Worm (Caenorhabditis elegans): ENCODE data around the gene xpf-1.

The xpf-1 gene

ce11 chrII:11721604-11722003, 25.6 kb downstream of the xpf-1 start:
- no peak for TF ChIP-seq ref-1 (GFP tag; conservative IDR thresholded peaks at IDR 0.05)
- no peak for TF ChIP-seq klf-2 (GFP tag; conservative IDR thresholded peaks at IDR 0.05)
- 0 out of 2 replicates have a peak, but pooled peaks have one; percentile 24 for TF ChIP-seq tab-1 (GFP tag; IDR thresholded peaks at IDR 0.05)
- TF ChIP-seq ztf-23 (GFP tag; IDR thresholded peaks at IDR 0.05), result no peak

ce11 chrII:11722164-11722563, 26.2 kb downstream of the xpf-1 start:
- no peak for TF ChIP-seq flt-1 (GFP tag; IDR thresholded peaks at IDR 0.05)
- no peak for TF ChIP-seq tab-1 (GFP tag; IDR thresholded peaks at IDR 0.05)
- TF ChIP-seq klf-2 (GFP tag; conservative IDR thresholded peaks at IDR 0.05), result no peak
- TF ChIP-seq T22C8.4 (GFP tag; IDR thresholded peaks at IDR 0.05), result no peak
- TF ChIP-seq cog-1 (tag; optimal IDR thresholded peaks at IDR 0.05), result no peak
- TF ChIP-seq med-1 (GFP tag; optimal IDR thresholded peaks at IDR 0.05; ENCODE audit: insufficient read depth), result no peak
- TF ChIP-seq ref-1 (GFP tag; conservative IDR thresholded peaks at IDR 0.05), result no peak
- no peak for TF ChIP-seq ztf-23 (GFP tag; IDR thresholded peaks at IDR 0.05)
- TF ChIP-seq ztf-29 (GFP tag; IDR thresholded peaks at IDR 0.05), result no peak

- no peak for TF ChIP-seq tab-1 (GFP tag; IDR thresholded peaks at IDR 0.05)
- TF ChIP-seq cog-1 (tag; optimal IDR thresholded peaks at IDR 0.05), result no peak
- no peak for TF ChIP-seq ref-1 (GFP tag; conservative IDR thresholded peaks at IDR 0.05)
These were observed 27.9 kb downstream of the xpf-1 start, which contains the start of gene ldh-1 for ce11 chrII:11723904-11724303. Gene ldh-1, plus strand, starts transcription at chrII:11724204.

- TF ChIP-seq ref-1 (GFP tag; conservative IDR thresholded peaks at IDR 0.05) (no peak), tab-1 (GFP tag; IDR thresholded peaks at IDR 0.05) (no peak), med-1 (GFP tag; optimal IDR thresholded peaks at IDR 0.05; ENCODE audit: insufficient read depth) (no peak), T22C8.4 (GFP tag; IDR thresholded peaks at IDR 0.05) (no peak), klf-2 (GFP tag; conservative IDR thresholded peaks at IDR 0.05) (no peak), cog-1 (tag; optimal IDR thresholded peaks at IDR 0.05) (no peak), ztf-29 (GFP tag; IDR thresholded peaks at IDR 0.05) (no peak), flt-1 (GFP tag; IDR thresholded peaks at IDR 0.05) (no peak), ztf-23 (GFP tag; IDR thresholded peaks at IDR 0.05) (no peak)
These were observed 28.4 kb downstream of the xpf-1 start for ce11 chrII:11724362-11724761.

DNA sequence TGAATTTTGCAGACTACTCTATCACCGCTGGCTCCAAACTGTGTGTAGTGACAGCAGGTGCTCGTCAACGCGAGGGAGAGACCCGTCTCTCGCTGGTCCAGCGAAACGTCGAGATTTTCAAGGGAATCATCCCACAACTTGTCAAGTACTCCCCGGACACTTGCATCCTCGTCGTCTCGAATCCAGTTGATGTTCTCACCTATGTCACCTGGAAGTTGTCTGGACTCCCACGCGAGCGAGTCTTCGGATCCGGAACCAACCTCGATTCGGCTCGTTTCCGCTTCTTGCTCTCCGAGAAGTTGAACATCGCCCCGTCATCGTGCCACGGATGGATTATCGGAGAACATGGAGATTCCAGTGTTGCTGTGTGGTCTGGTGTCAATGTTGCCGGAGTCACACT, 29.6 kb downstream of the xpf-1 start:
- TF ChIP-seq ztf-29 (GFP tag; IDR thresholded peaks at IDR 0.05) (no peak), flt-1 (GFP tag; IDR thresholded peaks at IDR 0.05) (no peak), tab-1 (GFP tag; IDR thresholded peaks at IDR 0.05) (no peak), ref-1 (GFP tag; conservative IDR thresholded peaks at IDR 0.05) (no peak), ztf-23 (GFP tag; IDR thresholded peaks at IDR 0.05) (no peak), med-1 (GFP tag; optimal IDR thresholded peaks at IDR 0.05; ENCODE audit: insufficient read depth) (no peak), klf-2 (GFP tag; conservative IDR thresholded peaks at IDR 0.05) (no peak), T22C8.4 (GFP tag; IDR thresholded peaks at IDR 0.05) (no peak), cog-1 (tag; optimal IDR thresholded peaks at IDR 0.05) (no peak)

ce11 chrII:11726470-11727106, 30.6 kb downstream of the xpf-1 start, which contains the start of gene F13D12.5:
Gene F13D12.5, plus strand, starts transcription at chrII:11726814.
- TF ChIP-seq med-1 (GFP tag; optimal IDR thresholded peaks at IDR 0.05; ENCODE audit: insufficient read depth) (no peak), ztf-23 (GFP tag; IDR thresholded peaks at IDR 0.05) (no peak), tab-1 (GFP tag; IDR thresholded peaks at IDR 0.05) (no peak), T22C8.4 (GFP tag; IDR thresholded peaks at IDR 0.05) (no peak), ztf-29 (GFP tag; IDR thresholded peaks at IDR 0.05) (no peak), klf-2 (GFP tag; conservative IDR thresholded peaks at IDR 0.05) (no peak), ref-1 (GFP tag; conservative IDR thresholded peaks at IDR 0.05) (no peak), flt-1 (GFP tag; IDR thresholded peaks at IDR 0.05) (no peak), cog-1 (tag; optimal IDR thresholded peaks at IDR 0.05) (no peak)

- no peak for TF ChIP-seq ztf-23 (GFP tag; IDR thresholded peaks at IDR 0.05)
- TF ChIP-seq cog-1 (tag; optimal IDR thresholded peaks at IDR 0.05), result no peak
- TF ChIP-seq ztf-29 (GFP tag; IDR thresholded peaks at IDR 0.05), result no peak
- TF ChIP-seq T22C8.4 (GFP tag; IDR thresholded peaks at IDR 0.05), result no peak
- TF ChIP-seq ref-1 (GFP tag; conservative IDR thresholded peaks at IDR 0.05), result no peak
- no peak for TF ChIP-seq klf-2 (GFP tag; conservative IDR thresholded peaks at IDR 0.05)
- no peak for TF ChIP-seq flt-1 (GFP tag; IDR thresholded peaks at IDR 0.05)
- TF ChIP-seq med-1 (GFP tag; optimal IDR thresholded peaks at IDR 0.05; ENCODE audit: insufficient read depth), result no peak
- no peak for TF ChIP-seq tab-1 (GFP tag; IDR thresholded peaks at IDR 0.05)
These were observed 31.5 kb downstream of the xpf-1 start for ce11 chrII:11727438-11727837.

- no peak for TF ChIP-seq cog-1 (tag; optimal IDR thresholded peaks at IDR 0.05)
- no peak for TF ChIP-seq T22C8.4 (GFP tag; IDR thresholded peaks at IDR 0.05)
- no peak for TF ChIP-seq ztf-23 (GFP tag; IDR thresholded peaks at IDR 0.05)
- TF ChIP-seq ztf-29 (GFP tag; IDR thresholded peaks at IDR 0.05), result no peak
- TF ChIP-seq klf-2 (GFP tag; conservative IDR thresholded peaks at IDR 0.05), result no peak
- no peak for TF ChIP-seq tab-1 (GFP tag; IDR thresholded peaks at IDR 0.05)
- TF ChIP-seq ref-1 (GFP tag; conservative IDR thresholded peaks at IDR 0.05), result no peak
- TF ChIP-seq flt-1 (GFP tag; IDR thresholded peaks at IDR 0.05), result no peak
- TF ChIP-seq med-1 (GFP tag; optimal IDR thresholded peaks at IDR 0.05; ENCODE audit: insufficient read depth), result no peak
These were observed 32.7 kb downstream of the xpf-1 start, which contains the start of gene alh-8 for ce11 chrII:11728545-11729105. Gene alh-8, plus strand, starts transcription at chrII:11729055.

- no peak for TF ChIP-seq ztf-23 (GFP tag; IDR thresholded peaks at IDR 0.05)
- no peak for TF ChIP-seq ref-1 (GFP tag; conservative IDR thresholded peaks at IDR 0.05)
- TF ChIP-seq klf-2 (GFP tag; conservative IDR thresholded peaks at IDR 0.05), result no peak
- no peak for TF ChIP-seq ztf-29 (GFP tag; IDR thresholded peaks at IDR 0.05)
- TF ChIP-seq flt-1 (GFP tag; IDR thresholded peaks at IDR 0.05), result no peak
- TF ChIP-seq tab-1 (GFP tag; IDR thresholded peaks at IDR 0.05), result no peak
- no peak for TF ChIP-seq T22C8.4 (GFP tag; IDR thresholded peaks at IDR 0.05)
- no peak for TF ChIP-seq cog-1 (tag; optimal IDR thresholded peaks at IDR 0.05)
- no peak for TF ChIP-seq med-1 (GFP tag; optimal IDR thresholded peaks at IDR 0.05; ENCODE audit: insufficient read depth)
These were observed 34.0 kb downstream of the xpf-1 start for ce11 chrII:11729757-11730535.
